Worm (Caenorhabditis elegans) whole organism, late embryonic: ENCODE results near the gene Y51A2D.13.

ENCODE experiments used
- ceh-9 ChIP-seq: sonication (generic microtip); optimal IDR thresholded peaks from 2 replicates; lab custom pipeline; 2016; ENCODE audit warnings: mild to moderate bottlenecking, missing genetic modification characterization, inconsistent platforms, missing compliant biosample characterization
- elt-2 ChIP-seq: sonication (generic microtip); optimal IDR thresholded peaks from 2 replicates; lab custom pipeline; 2016; ENCODE audit warnings: missing genetic modification reagents, missing genetic modification characterization, missing compliant biosample characterization
- gmeb-2 ChIP-seq: sonication (generic microtip); optimal IDR thresholded peaks from 2 replicates; lab custom pipeline; 2016; ENCODE audit warnings: missing genetic modification characterization, inconsistent platforms, missing compliant biosample characterization
- hlh-30 ChIP-seq: sonication (generic microtip); optimal IDR thresholded peaks from 2 replicates; lab custom pipeline; 2017; ENCODE audit warnings: antibody characterized with exemption, missing genetic modification characterization, missing compliant biosample characterization; ENCODE audit not compliant: insufficient read depth
- pqm-1 ChIP-seq: sonication (generic microtip); optimal IDR thresholded peaks from 2 replicates; lab custom pipeline; 2016; ENCODE audit warnings: missing genetic modification characterization, missing compliant biosample characterization
- ttx-3 ChIP-seq: sonication (generic microtip); optimal IDR thresholded peaks from 2 replicates; lab custom pipeline; 2016; ENCODE audit warnings: missing genetic modification reagents, missing genetic modification characterization, missing compliant biosample characterization

- TF ChIP-seq pqm-1 (tag; lab: Kevin White, UChicago) (no peak), ttx-3 (tag; lab: Kevin White, UChicago) (no peak), elt-2 (tag; lab: Kevin White, UChicago) (no peak), gmeb-2 (no peak), hlh-30 (tag; lab: Kevin White, UChicago) (no peak), ceh-9 (tag; lab: Kevin White, UChicago) (no peak)
Observed at ce11 chrV:18553750-18554149, 25.8 kb downstream of the Y51A2D.13 start, which contains the start of gene Y51A2D.8.
